Fruit fly (Drosophila melanogaster) whole organism, embryonic: ENCODE measurements around the gene CG15330.

Experiments
- Aef1 ChIP-seq: fragments of 200-800 bp; sonication (Bioruptor generic); IDR thresholded peaks from 3 replicates; pipeline ENCODE4 v1.3.6; 2022; ENCODE audit warnings: missing biosample characterization, missing genetic modification characterization
- CG10366 ChIP-seq: fragments of 200-800 bp; sonication (Bioruptor generic); IDR thresholded peaks from 2 replicates; pipeline ENCODE4 v1.3.6; 2022; ENCODE audit warnings: missing biosample characterization, missing genetic modification characterization
- CG10979 ChIP-seq: fragments of 200-800 bp; sonication (Bioruptor generic); optimal IDR thresholded peaks from 2 replicates; lab custom pipeline; 2018; ENCODE audit warnings: missing biosample characterization, mild to moderate bottlenecking, missing genetic modification characterization, moderate library complexity
- CG11093 ChIP-seq: fragments of 200-800 bp; sonication (Bioruptor generic); IDR thresholded peaks from 3 replicates; pipeline ENCODE4 v1.3.6; 2022; ENCODE audit warnings: missing biosample characterization, missing genetic modification characterization
- CG11456 ChIP-seq: fragments of 200-800 bp; sonication (Bioruptor generic); IDR thresholded peaks from 3 replicates; pipeline ENCODE4 v1.3.6; 2022; ENCODE audit warnings: missing biosample characterization, missing genetic modification characterization
- CG11723 ChIP-seq: fragments of 200-800 bp; sonication (Bioruptor generic); optimal IDR thresholded peaks from 2 replicates; lab custom pipeline; 2017; ENCODE audit warnings: missing biosample characterization, mild to moderate bottlenecking, missing genetic modification characterization
- CG13287 ChIP-seq: fragments of 200-800 bp; sonication (Bioruptor generic); IDR thresholded peaks from 2 replicates; pipeline ENCODE4 v1.3.6; 2022; ENCODE audit warnings: missing biosample characterization, missing genetic modification characterization; ENCODE audit not compliant: partially characterized antibody
- CG15269 ChIP-seq: fragments of 200-800 bp; sonication (Bioruptor generic); optimal IDR thresholded peaks from 2 replicates; lab custom pipeline; 2018; ENCODE audit warnings: missing biosample characterization, mild to moderate bottlenecking, missing genetic modification characterization, moderate library complexity
- CG1602 ChIP-seq: fragments of 200-800 bp; sonication (Bioruptor generic); optimal IDR thresholded peaks from 3 replicates; lab custom pipeline; 2016; ENCODE audit warnings: missing biosample characterization, missing genetic modification characterization
- CG16863 ChIP-seq: fragments of 200-800 bp; sonication (Bioruptor generic); optimal IDR thresholded peaks from 3 replicates; lab custom pipeline; 2016; ENCODE audit warnings: missing biosample characterization, missing genetic modification characterization
- CG17359 ChIP-seq: fragments of 200-800 bp; sonication (Bioruptor generic); optimal IDR thresholded peaks from 3 replicates; lab custom pipeline; 2018; ENCODE audit warnings: missing biosample characterization, mild to moderate bottlenecking, missing genetic modification characterization, moderate library complexity
- CG17568 ChIP-seq: fragments of 200-800 bp; sonication (Bioruptor generic); optimal IDR thresholded peaks from 2 replicates; lab custom pipeline; 2018; ENCODE audit warnings: missing biosample characterization, mild to moderate bottlenecking, missing genetic modification characterization, moderate library complexity
- CG2875 ChIP-seq: fragments of 200-800 bp; sonication (Bioruptor generic); optimal IDR thresholded peaks from 2 replicates; lab custom pipeline; 2017; ENCODE audit warnings: missing biosample characterization, mild to moderate bottlenecking, missing genetic modification characterization, missing genetic modification reagents
- CG32532 ChIP-seq: fragments of 200-800 bp; sonication (Bioruptor generic); IDR thresholded peaks from 2 replicates; pipeline ENCODE4 v1.3.6; 2022; ENCODE audit warnings: missing biosample characterization, missing genetic modification characterization
- CG33557 ChIP-seq: fragments of 200-800 bp; sonication (Bioruptor generic); optimal IDR thresholded peaks from 2 replicates; lab custom pipeline; 2019; ENCODE audit warnings: missing biosample characterization, mild to moderate bottlenecking, missing genetic modification characterization, moderate library complexity
- CG8765 ChIP-seq: fragments of 200-800 bp; sonication (Bioruptor generic); IDR thresholded peaks from 2 replicates; pipeline ENCODE4 v1.3.6; 2022; ENCODE audit warnings: missing biosample characterization, missing genetic modification characterization
- CG9437 ChIP-seq: fragments of 200-800 bp; sonication (Bioruptor generic); optimal IDR thresholded peaks from 2 replicates; lab custom pipeline; 2018; ENCODE audit warnings: missing biosample characterization, mild to moderate bottlenecking, missing genetic modification characterization
- CG9609 ChIP-seq: fragments of 200-800 bp; sonication (Bioruptor generic); optimal IDR thresholded peaks from 3 replicates; lab custom pipeline; 2016; ENCODE audit warnings: missing biosample characterization, missing genetic modification characterization
- CG9817 ChIP-seq: fragments of 200-800 bp; sonication (Bioruptor generic); optimal IDR thresholded peaks from 2 replicates; lab custom pipeline; 2018; ENCODE audit warnings: missing biosample characterization, mild to moderate bottlenecking, missing genetic modification characterization, moderate library complexity
- CG9932 ChIP-seq: fragments of 200-800 bp; sonication (Bioruptor generic); IDR thresholded peaks from 2 replicates; pipeline ENCODE4 v1.3.6; 2022; ENCODE audit warnings: missing biosample characterization, missing genetic modification characterization
- CoRest ChIP-seq: fragments of 200-800 bp; sonication (Bioruptor generic); optimal IDR thresholded peaks from 3 replicates; lab custom pipeline; 2018; ENCODE audit warnings: missing biosample characterization, mild to moderate bottlenecking, missing genetic modification characterization, moderate library complexity
- Dbx ChIP-seq: fragments of 200-800 bp; sonication (Bioruptor generic); IDR thresholded peaks from 3 replicates; pipeline ENCODE4 v1.3.6; 2022; ENCODE audit warnings: missing biosample characterization, missing genetic modification characterization
- Drgx ChIP-seq: fragments of 200-800 bp; sonication (Bioruptor generic); IDR thresholded peaks from 2 replicates; pipeline ENCODE4 v1.3.6; 2022; ENCODE audit warnings: missing biosample characterization, missing genetic modification characterization
- ERR ChIP-seq: fragments of 200-800 bp; sonication (Bioruptor generic); optimal IDR thresholded peaks from 2 replicates; lab custom pipeline; 2016; ENCODE audit warnings: missing biosample characterization, missing genetic modification characterization
- Eip74EF ChIP-seq, 2 experiments: fragments of 200-800 bp in 1 of 2; fragments of >200 bp in 1 of 2; sonication (Bioruptor generic) in 1 of 2; optimal IDR thresholded peaks; 2 replicates each; lab custom pipeline; 2017 to 2019; ENCODE audit warnings: missing biosample characterization in 2 of 2, missing genetic modification characterization in 2 of 2, mild to moderate bottlenecking in 1 of 2, moderate library complexity in 1 of 2
- Elba2 ChIP-seq: fragments of 200-800 bp; sonication (Bioruptor generic); optimal IDR thresholded peaks from 3 replicates; lab custom pipeline; 2016; ENCODE audit warnings: missing biosample characterization, missing genetic modification characterization
- HmgZ ChIP-seq: fragments of 200-800 bp; sonication (Bioruptor generic); optimal IDR thresholded peaks from 2 replicates; lab custom pipeline; 2018; ENCODE audit warnings: missing biosample characterization, mild to moderate bottlenecking, missing genetic modification characterization
- Hsf ChIP-seq: fragments of 200-800 bp; sonication (Bioruptor generic); optimal IDR thresholded peaks from 3 replicates; lab custom pipeline; 2016; ENCODE audit warnings: missing biosample characterization, missing genetic modification characterization
- Kr ChIP-seq: fragments of 200-800 bp; sonication (Bioruptor generic); optimal IDR thresholded peaks from 2 replicates; lab custom pipeline; 2017; ENCODE audit warnings: missing biosample characterization, mild to moderate bottlenecking, missing genetic modification characterization
- MBD-R2 ChIP-seq: fragments of 200-800 bp; sonication (Bioruptor generic); IDR thresholded peaks from 2 replicates; pipeline ENCODE4 v1.3.6; 2022; ENCODE audit warnings: missing biosample characterization, missing genetic modification characterization
- Ravus ChIP-seq: fragments of 200-800 bp; sonication (Bioruptor generic); IDR thresholded peaks from 2 replicates; pipeline ENCODE4 v1.3.6; 2022; ENCODE audit warnings: missing biosample characterization, missing genetic modification characterization
- Sox100B ChIP-seq: fragments of 200-800 bp; sonication (Bioruptor generic); optimal IDR thresholded peaks from 3 replicates; lab custom pipeline; 2018; ENCODE audit warnings: missing biosample characterization, mild to moderate bottlenecking, missing genetic modification characterization
- ab ChIP-seq: fragments of 200-800 bp; sonication (Bioruptor generic); optimal IDR thresholded peaks from 2 replicates; lab custom pipeline; 2016; ENCODE audit warnings: missing biosample characterization, missing genetic modification characterization
- ato ChIP-seq: fragments of 200-800 bp; sonication (Bioruptor generic); IDR thresholded peaks from 2 replicates; pipeline ENCODE4 v1.3.6; 2022; ENCODE audit warnings: missing biosample characterization, missing genetic modification characterization; ENCODE audit not compliant: partially characterized antibody
- bab2 ChIP-seq: fragments of 200-800 bp; sonication (Bioruptor generic); optimal IDR thresholded peaks from 2 replicates; lab custom pipeline; 2016; ENCODE audit warnings: missing biosample characterization, missing genetic modification characterization
- bigmax ChIP-seq: fragments of 200-800 bp; sonication (Bioruptor generic); optimal IDR thresholded peaks from 2 replicates; lab custom pipeline; 2018; ENCODE audit warnings: missing biosample characterization, mild to moderate bottlenecking, missing genetic modification characterization
- crc ChIP-seq: fragments of 200-800 bp; sonication (Bioruptor generic); optimal IDR thresholded peaks from 2 replicates; lab custom pipeline; 2016; ENCODE audit warnings: missing biosample characterization, missing genetic modification characterization
- ewg ChIP-seq: fragments of 200-800 bp; sonication (Bioruptor generic); optimal IDR thresholded peaks from 3 replicates; lab custom pipeline; 2017; ENCODE audit warnings: mild to moderate bottlenecking, missing biosample characterization, missing genetic modification reagents, missing genetic modification characterization
- h ChIP-seq: fragments of >200 bp; optimal IDR thresholded peaks from 2 replicates; lab custom pipeline; 2017
- hkb ChIP-seq, 2 experiments: fragments of 200-800 bp in 1 of 2; fragments of >200 bp in 1 of 2; sonication (Bioruptor generic) in 1 of 2; IDR thresholded peaks in 1 of 2; optimal IDR thresholded peaks in 1 of 2; 2 replicates each; pipeline versions ENCODE4 v1.3.6 to Lab custom; 2017 to 2022; ENCODE audit warnings: missing biosample characterization in 1 of 2, missing genetic modification characterization in 1 of 2
- hth ChIP-seq: fragments of >200 bp; optimal IDR thresholded peaks from 2 replicates; lab custom pipeline; 2017; ENCODE audit warnings: inconsistent platforms
- ind ChIP-seq: fragments of 200-800 bp; sonication (Bioruptor generic); optimal IDR thresholded peaks from 3 replicates; lab custom pipeline; 2016; ENCODE audit warnings: missing biosample characterization, missing genetic modification characterization
- jigr1 ChIP-seq: fragments of 200-800 bp; sonication (Bioruptor generic); IDR thresholded peaks from 3 replicates; pipeline ENCODE4 v1.3.6; 2022; ENCODE audit warnings: missing biosample characterization, missing genetic modification characterization
- pho ChIP-seq: fragments of 200-800 bp; sonication (Bioruptor generic); optimal IDR thresholded peaks from 2 replicates; lab custom pipeline; 2016; ENCODE audit warnings: missing biosample characterization, missing genetic modification characterization
- ranshi ChIP-seq: fragments of 200-800 bp; sonication (Bioruptor generic); IDR thresholded peaks from 2 replicates; pipeline ENCODE4 v1.3.6; 2022; ENCODE audit warnings: missing biosample characterization, missing genetic modification characterization
- sim ChIP-seq: fragments of 200-800 bp; sonication (Bioruptor generic); IDR thresholded peaks from 2 replicates; pipeline ENCODE4 v1.3.6; 2022; ENCODE audit warnings: missing biosample characterization, missing genetic modification characterization
- sna ChIP-seq: fragments of 200-800 bp; sonication (Bioruptor generic); IDR thresholded peaks from 2 replicates; pipeline ENCODE4 v1.3.6; 2022; ENCODE audit warnings: missing biosample characterization, missing genetic modification characterization; ENCODE audit not compliant: partially characterized antibody
- sob ChIP-seq: fragments of 200-800 bp; sonication (Bioruptor generic); IDR thresholded peaks from 2 replicates; pipeline ENCODE4 v1.3.6; 2022; ENCODE audit warnings: missing biosample characterization, missing genetic modification characterization
- stc ChIP-seq: fragments of 200-800 bp; sonication (Bioruptor generic); IDR thresholded peaks from 2 replicates; pipeline ENCODE4 v1.3.6; 2022; ENCODE audit warnings: missing biosample characterization, missing genetic modification characterization
- usp ChIP-seq: fragments of >200 bp; optimal IDR thresholded peaks from 2 replicates; lab custom pipeline; 2017; ENCODE audit warnings: missing biosample characterization, missing genetic modification characterization

The CG15330 gene

DNA sequence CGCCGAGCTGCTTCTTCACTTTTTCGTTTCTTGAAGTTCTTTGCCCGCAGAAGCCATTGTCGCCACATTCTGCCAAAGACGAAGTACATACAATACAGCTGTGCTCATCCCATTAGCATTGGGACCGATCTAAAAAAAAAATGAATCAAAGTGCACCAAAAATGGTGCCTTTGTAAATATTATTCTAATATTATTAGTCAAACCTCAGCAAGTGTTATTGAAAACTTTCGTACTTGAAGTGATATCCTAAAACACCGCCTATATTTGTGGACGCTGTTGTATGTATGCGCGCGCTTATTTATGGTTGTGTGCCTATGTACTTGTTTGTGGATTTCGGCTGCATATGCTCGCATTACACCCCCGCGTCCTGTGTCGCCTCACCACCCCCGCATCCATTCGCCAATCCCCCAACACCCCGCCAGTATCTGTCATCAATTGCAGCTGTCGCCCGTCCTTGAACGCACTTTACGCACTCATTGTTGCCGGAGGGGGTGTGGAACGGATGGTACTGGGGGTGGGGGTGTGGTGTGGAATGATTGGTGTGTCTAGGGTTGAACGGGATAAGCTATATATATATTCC, 16.6 kb downstream of the CG15330 start (continued):
- TF ChIP-seq jigr1 (GFP tag; lab: Robert Waterston, UW), result peak; percentile 54; the same call in 1 of the 3 replicates
- TF ChIP-seq CG11093, result peak; percentile 79
- TF ChIP-seq MBD-R2, result peak; percentile 62; the same call in 1 of the 2 replicates
- TF ChIP-seq Elba2 (GFP tag; lab: Kevin White, UChicago), result no peak
- TF ChIP-seq crc, result no peak
- peak; percentile 90 for TF ChIP-seq Drgx (GFP tag; lab: Robert Waterston, UW)
- TF ChIP-seq CoRest, result peak; percentile 86
- peak; percentile 85 for TF ChIP-seq Aef1 (GFP tag; lab: Robert Waterston, UW)
- peak; percentile 86 for TF ChIP-seq CG10366
- TF ChIP-seq CG17359 (tag; lab: Kevin White, UChicago), result peak; percentile 91
- TF ChIP-seq ranshi, result peak; percentile 81
- peak; percentile 75 for TF ChIP-seq CG9437 (GFP tag; lab: Kevin White, UChicago)
- TF ChIP-seq ewg, result peak; percentile 87
- TF ChIP-seq Ravus, result peak; percentile 38
- TF ChIP-seq CG17568 (GFP tag; lab: Kevin White, UChicago), result peak; percentile 83
- peak; percentile 88 for TF ChIP-seq sob
- no peak for TF ChIP-seq ato (GFP tag; lab: Robert Waterston, UW)
- TF ChIP-seq hkb (optimal IDR thresholded peaks at IDR 0.05; lab: Kevin White, UChicago), result no peak
- peak; percentile 92 for TF ChIP-seq hkb (GFP tag; IDR thresholded peaks at IDR 0.05; lab: Robert Waterston, UW)
- TF ChIP-seq CG33557, result peak; percentile 71
- TF ChIP-seq CG2875 (GFP tag; lab: Kevin White, UChicago), result peak; percentile 87
- no peak for TF ChIP-seq CG13287 (GFP tag; lab: Robert Waterston, UW)
- no peak for TF ChIP-seq hth (lab: Kevin White, UChicago)
- TF ChIP-seq CG9609 (GFP tag; lab: Kevin White, UChicago), result peak; percentile 40
- TF ChIP-seq CG9932 (GFP tag; lab: Robert Waterston, UW), result peak; percentile 67
- TF ChIP-seq Hsf (GFP tag; lab: Kevin White, UChicago), result peak; percentile 84
- TF ChIP-seq ab (GFP tag; lab: Kevin White, UChicago), result peak; percentile 42
- peak; percentile 82 for TF ChIP-seq CG1602 (GFP tag; lab: Kevin White, UChicago)
- TF ChIP-seq CG8765 (GFP tag; lab: Robert Waterston, UW), result peak; percentile 80
- TF ChIP-seq sna (GFP tag; lab: Robert Waterston, UW), result no peak
- peak; percentile 71; the same call in 1 of the 2 replicates for TF ChIP-seq sim (GFP tag; lab: Robert Waterston, UW)
- TF ChIP-seq bigmax (GFP tag; lab: Kevin White, UChicago), result no peak
- TF ChIP-seq Sox100B (GFP tag; lab: Kevin White, UChicago), result peak; percentile 82
- peak; percentile 74 for TF ChIP-seq Dbx (GFP tag; lab: Robert Waterston, UW)
- TF ChIP-seq stc (GFP tag; lab: Robert Waterston, UW), result peak; percentile 89
- peak; percentile 76 for TF ChIP-seq bab2
- peak; percentile 92 for TF ChIP-seq CG10979
- peak; percentile 74 for TF ChIP-seq CG9817
- peak; percentile 87 for TF ChIP-seq CG15269
- TF ChIP-seq CG11723 (GFP tag; lab: Kevin White, UChicago), result peak; percentile 73
- TF ChIP-seq HmgZ, result peak; percentile 75
- no peak for TF ChIP-seq h (lab: Kevin White, UChicago)
- no peak for TF ChIP-seq Kr (GFP tag; lab: Kevin White, UChicago)
- peak; percentile 88 for TF ChIP-seq CG11456
- TF ChIP-seq usp (GFP tag; lab: Kevin White, UChicago), result no peak
- TF ChIP-seq CG16863 (GFP tag; lab: Kevin White, UChicago), result peak; percentile 74
- peak; percentile 20 for TF ChIP-seq ERR (GFP tag; lab: Kevin White, UChicago)
- TF ChIP-seq ind (GFP tag; lab: Kevin White, UChicago), result peak; percentile 80
- no peak for TF ChIP-seq pho (GFP tag; lab: Kevin White, UChicago)
- peak in 1 of 2 experiments; percentile 82 for TF ChIP-seq Eip74EF (GFP tag; optimal IDR thresholded peaks at IDR 0.05; lab: Kevin White, UChicago)
- peak; percentile 76 for TF ChIP-seq CG32532
